Fruit fly (Drosophila melanogaster) whole organism, embryonic: ENCODE results near the gene Lamtor5.
A peak's percentile ranks its signal among the peaks of the same experiment; 100 is the strongest.

ENCODE experiments used
- Ada2b ChIP-seq: fragments of 200-800 bp; sonication (Bioruptor generic); IDR thresholded peaks from 2 replicates; pipeline ENCODE4 v1.3.6; 2022; ENCODE audit warnings: missing biosample characterization, missing genetic modification characterization
- Atf-2 ChIP-seq: fragments of 200-800 bp; sonication (Bioruptor generic); optimal IDR thresholded peaks from 2 replicates; lab custom pipeline; 2016; ENCODE audit warnings: missing biosample characterization, missing genetic modification characterization
- Awh ChIP-seq: fragments of 200-800 bp; sonication (Bioruptor generic); IDR thresholded peaks from 2 replicates; pipeline ENCODE4, ENCODE4 v1.3.6; 2022; ENCODE audit warnings: missing biosample characterization, missing genetic modification characterization
- Bteb2 ChIP-seq: fragments of 200-800 bp; sonication (Bioruptor generic); optimal IDR thresholded peaks from 2 replicates; lab custom pipeline; 2016; ENCODE audit warnings: missing biosample characterization, missing genetic modification characterization
- CG11398 ChIP-seq: fragments of 200-800 bp; sonication (Bioruptor generic); optimal IDR thresholded peaks from 2 replicates; lab custom pipeline; 2016; ENCODE audit warnings: missing biosample characterization, missing genetic modification characterization
- CG11504 ChIP-seq: fragments of 200-800 bp; sonication (Bioruptor generic); optimal IDR thresholded peaks from 3 replicates; lab custom pipeline; 2019; ENCODE audit warnings: missing biosample characterization, mild to moderate bottlenecking, missing genetic modification characterization, moderate library complexity
- CG1647 ChIP-seq: fragments of 200-800 bp; sonication (Bioruptor generic); optimal IDR thresholded peaks from 3 replicates; lab custom pipeline; 2016; ENCODE audit warnings: missing biosample characterization, missing genetic modification characterization
- CG16815 ChIP-seq: fragments of 200-800 bp; sonication (Bioruptor generic); optimal IDR thresholded peaks from 3 replicates; lab custom pipeline; 2017; ENCODE audit warnings: missing biosample characterization, mild to moderate bottlenecking, missing genetic modification characterization
- CG1792 ChIP-seq: fragments of 200-800 bp; sonication (Bioruptor generic); optimal IDR thresholded peaks from 2 replicates; lab custom pipeline; 2016; ENCODE audit warnings: missing biosample characterization, missing genetic modification characterization
- CG2199 ChIP-seq: fragments of 200-800 bp; sonication (Bioruptor generic); IDR thresholded peaks from 3 replicates; pipeline ENCODE4 v1.3.6; 2022; ENCODE audit warnings: missing biosample characterization, missing genetic modification characterization
- CG2678 ChIP-seq: fragments of 200-800 bp; sonication (Bioruptor generic); optimal IDR thresholded peaks from 3 replicates; lab custom pipeline; 2019; ENCODE audit warnings: missing biosample characterization, mild to moderate bottlenecking, missing genetic modification characterization, moderate library complexity
- CG30431 ChIP-seq: fragments of 200-800 bp; sonication (Bioruptor generic); optimal IDR thresholded peaks from 2 replicates; lab custom pipeline; 2017; ENCODE audit warnings: missing biosample characterization, missing genetic modification characterization
- CG3163 ChIP-seq: fragments of 200-800 bp; sonication (Bioruptor generic); optimal IDR thresholded peaks from 3 replicates; lab custom pipeline; 2016; ENCODE audit warnings: missing biosample characterization, missing genetic modification characterization
- CG3281 ChIP-seq: fragments of 200-800 bp; sonication (Bioruptor generic); optimal IDR thresholded peaks from 3 replicates; lab custom pipeline; 2017; ENCODE audit warnings: missing biosample characterization, mild to moderate bottlenecking, missing genetic modification characterization
- CG43689 ChIP-seq: fragments of 200-800 bp; sonication (Bioruptor generic); IDR thresholded peaks from 2 replicates; pipeline ENCODE4 v1.3.6; 2022; ENCODE audit warnings: missing biosample characterization, missing genetic modification characterization
- CG6175 ChIP-seq: fragments of 200-800 bp; sonication (Bioruptor generic); IDR thresholded peaks from 3 replicates; pipeline ENCODE4 v1.3.6; 2022; ENCODE audit warnings: missing biosample characterization, missing genetic modification characterization
- CG7987 ChIP-seq: fragments of 200-800 bp; sonication (Bioruptor generic); optimal IDR thresholded peaks from 2 replicates; lab custom pipeline; 2018; ENCODE audit warnings: missing biosample characterization, mild to moderate bottlenecking, missing genetic modification characterization, moderate library complexity
- CG8944 ChIP-seq: fragments of 200-800 bp; sonication (Bioruptor generic); optimal IDR thresholded peaks from 3 replicates; lab custom pipeline; 2016; ENCODE audit warnings: missing biosample characterization, missing genetic modification characterization
- CG9609 ChIP-seq: fragments of 200-800 bp; sonication (Bioruptor generic); optimal IDR thresholded peaks from 3 replicates; lab custom pipeline; 2016; ENCODE audit warnings: missing biosample characterization, missing genetic modification characterization
- Dip2 ChIP-seq: fragments of 200-800 bp; sonication (Bioruptor generic); IDR thresholded peaks from 2 replicates; pipeline ENCODE4 v1.3.6; 2022; ENCODE audit warnings: missing biosample characterization, missing genetic modification characterization
- Dp ChIP-seq: fragments of 200-800 bp; sonication (Bioruptor generic); optimal IDR thresholded peaks from 2 replicates; lab custom pipeline; 2018; ENCODE audit warnings: missing biosample characterization, mild to moderate bottlenecking, missing genetic modification characterization, moderate library complexity
- Drgx ChIP-seq: fragments of 200-800 bp; sonication (Bioruptor generic); IDR thresholded peaks from 2 replicates; pipeline ENCODE4 v1.3.6; 2022; ENCODE audit warnings: missing biosample characterization, missing genetic modification characterization
- Ets65A ChIP-seq: fragments of 200-800 bp; sonication (Bioruptor generic); peaks from one replicate; lab custom pipeline; 2016; ENCODE audit warnings: missing biosample characterization, missing genetic modification characterization
- Hr78 ChIP-seq, 2 experiments: fragments of 200-800 bp in 1 of 2; fragments of >200 bp in 1 of 2; sonication (Bioruptor generic) in 1 of 2; optimal IDR thresholded peaks; 2 replicates each; lab custom pipeline; 2017 to 2019; ENCODE audit warnings: missing biosample characterization in 2 of 2, missing genetic modification characterization in 2 of 2, mild to moderate bottlenecking in 1 of 2, moderate library complexity in 1 of 2
- Lim3 ChIP-seq: fragments of 200-800 bp; sonication (Bioruptor generic); IDR thresholded peaks from 2 replicates; pipeline ENCODE4 v1.3.6; 2022; ENCODE audit warnings: missing biosample characterization, missing genetic modification characterization
- Med ChIP-seq: fragments of 200-800 bp; sonication (Bioruptor generic); peaks from one replicate; lab custom pipeline; 2016; ENCODE audit warnings: missing biosample characterization, missing genetic modification characterization, mild to moderate bottlenecking, inconsistent platforms, moderate library complexity
- Nf-YB ChIP-seq: fragments of 200-800 bp; sonication (Bioruptor generic); optimal IDR thresholded peaks from 3 replicates; lab custom pipeline; 2019; ENCODE audit warnings: missing biosample characterization, mild to moderate bottlenecking, missing genetic modification characterization, moderate library complexity
- NfI ChIP-seq: fragments of 200-800 bp; sonication (Bioruptor generic); optimal IDR thresholded peaks from 3 replicates; lab custom pipeline; 2018; ENCODE audit warnings: missing biosample characterization, mild to moderate bottlenecking, missing genetic modification characterization, moderate library complexity
- Optix ChIP-seq: fragments of 200-800 bp; sonication (Bioruptor generic); IDR thresholded peaks from 3 replicates; pipeline ENCODE4 v1.3.6; 2022; ENCODE audit warnings: missing biosample characterization, missing genetic modification characterization
- Sry-β ChIP-seq: fragments of 200-800 bp; sonication (Bioruptor generic); optimal IDR thresholded peaks from 2 replicates; lab custom pipeline; 2018; ENCODE audit warnings: missing biosample characterization, mild to moderate bottlenecking, missing genetic modification characterization, moderate library complexity
- ash1 ChIP-seq: fragments of 200-800 bp; sonication (Bioruptor generic); optimal IDR thresholded peaks from 2 replicates; lab custom pipeline; 2018; ENCODE audit warnings: missing biosample characterization, mild to moderate bottlenecking, missing genetic modification characterization
- chm ChIP-seq: fragments of 200-800 bp; sonication (Bioruptor generic); IDR thresholded peaks from 2 replicates; pipeline ENCODE4 v1.3.6; 2022; ENCODE audit warnings: missing biosample characterization, missing genetic modification characterization
- ci ChIP-seq: fragments of 200-800 bp; sonication (Bioruptor generic); IDR thresholded peaks from 3 replicates; pipeline ENCODE4 v1.3.6; 2022; ENCODE audit warnings: missing biosample characterization, missing genetic modification characterization
- crol ChIP-seq: fragments of 200-800 bp; sonication (Bioruptor generic); IDR thresholded peaks from 2 replicates; pipeline ENCODE4 v1.3.6; 2022; ENCODE audit warnings: missing biosample characterization, missing genetic modification characterization
- dmrt99B ChIP-seq: fragments of 200-800 bp; sonication (Bioruptor generic); optimal IDR thresholded peaks from 2 replicates; lab custom pipeline; 2018; ENCODE audit warnings: missing biosample characterization, mild to moderate bottlenecking, missing genetic modification characterization, moderate library complexity
- emc ChIP-seq: fragments of 200-800 bp; sonication (Bioruptor generic); optimal IDR thresholded peaks from 2 replicates; lab custom pipeline; 2016; ENCODE audit warnings: missing biosample characterization, missing genetic modification characterization
- jing ChIP-seq: fragments of 200-800 bp; sonication (Bioruptor generic); optimal IDR thresholded peaks from 2 replicates; lab custom pipeline; 2018; ENCODE audit warnings: missing biosample characterization, mild to moderate bottlenecking, missing genetic modification characterization
- lab ChIP-seq: fragments of 200-800 bp; sonication (Bioruptor generic); optimal IDR thresholded peaks from 3 replicates; lab custom pipeline; 2017; ENCODE audit warnings: missing biosample characterization, missing genetic modification characterization, mild to moderate bottlenecking, moderate library complexity, missing genetic modification reagents
- maf-S ChIP-seq: fragments of 200-800 bp; sonication (Bioruptor generic); optimal IDR thresholded peaks from 2 replicates; lab custom pipeline; 2016; ENCODE audit warnings: missing biosample characterization, missing genetic modification characterization
- nom ChIP-seq: fragments of 200-800 bp; sonication (Bioruptor generic); optimal IDR thresholded peaks from 2 replicates; lab custom pipeline; 2017; ENCODE audit warnings: missing biosample characterization, missing genetic modification characterization, mild to moderate bottlenecking, moderate library complexity, missing genetic modification reagents
- row ChIP-seq: fragments of 200-800 bp; sonication (Bioruptor generic); IDR thresholded peaks from 3 replicates; pipeline ENCODE4 v1.3.6; 2022; ENCODE audit warnings: missing biosample characterization, missing genetic modification characterization
- run ChIP-seq: fragments of 200-800 bp; sonication (Bioruptor generic); optimal IDR thresholded peaks from 3 replicates; lab custom pipeline; 2018; ENCODE audit warnings: missing biosample characterization, mild to moderate bottlenecking, missing genetic modification characterization
- slbo ChIP-seq: fragments of 200-800 bp; sonication (Bioruptor generic); IDR thresholded peaks from 2 replicates; pipeline ENCODE4 v1.3.6; 2022; ENCODE audit warnings: missing biosample characterization, missing genetic modification characterization
- tin ChIP-seq: fragments of 200-800 bp; sonication (Bioruptor generic); optimal IDR thresholded peaks from 3 replicates; lab custom pipeline; 2016; ENCODE audit warnings: missing biosample characterization, missing genetic modification characterization
- toy ChIP-seq: fragments of 200-800 bp; sonication (Bioruptor generic); IDR thresholded peaks from 2 replicates; pipeline ENCODE4 v1.3.6; 2022; ENCODE audit warnings: missing biosample characterization, missing genetic modification characterization
- trh ChIP-seq: fragments of 200-800 bp; sonication (Bioruptor generic); optimal IDR thresholded peaks from 2 replicates; lab custom pipeline; 2016; ENCODE audit warnings: missing biosample characterization, missing genetic modification characterization
- zf30C ChIP-seq: fragments of 200-800 bp; sonication (Bioruptor generic); optimal IDR thresholded peaks from 3 replicates; lab custom pipeline; 2018; ENCODE audit warnings: missing biosample characterization, mild to moderate bottlenecking, missing genetic modification characterization

The Lamtor5 gene

DNA sequence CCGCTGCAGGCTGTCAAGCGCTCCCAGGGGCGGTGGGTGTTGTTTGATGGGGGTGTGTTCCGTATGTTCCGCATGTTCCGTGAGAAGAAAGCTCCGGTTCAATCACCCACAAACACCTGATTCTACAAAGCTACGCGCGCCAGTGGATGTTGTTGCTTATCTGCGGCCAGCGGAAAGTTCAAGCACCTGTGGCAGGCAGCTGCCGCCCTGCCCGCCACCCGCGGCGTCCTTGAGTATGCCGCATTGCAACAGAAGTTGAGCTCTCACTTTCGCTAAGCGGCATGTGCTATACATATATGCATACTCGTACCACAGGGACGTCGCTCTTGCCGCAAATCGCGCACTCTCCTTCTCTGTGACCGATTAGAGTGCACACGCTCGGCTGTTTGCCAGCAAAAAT is 30.7 kb downstream of the Lamtor5 start:
- TF ChIP-seq Med (GFP tag; lab: Kevin White, UChicago) (peak; percentile 34), Bteb2 (GFP tag; lab: Kevin White, UChicago) (no peak), CG6175 (GFP tag; lab: Robert Waterston, UW) (peak; percentile 54; the same call in 1 of the 3 replicates), crol (GFP tag; lab: Robert Waterston, UW) (0 out of 2 replicates have a peak, but pooled peaks have one; percentile 37), tin (GFP tag; lab: Kevin White, UChicago) (no peak)

DNA sequence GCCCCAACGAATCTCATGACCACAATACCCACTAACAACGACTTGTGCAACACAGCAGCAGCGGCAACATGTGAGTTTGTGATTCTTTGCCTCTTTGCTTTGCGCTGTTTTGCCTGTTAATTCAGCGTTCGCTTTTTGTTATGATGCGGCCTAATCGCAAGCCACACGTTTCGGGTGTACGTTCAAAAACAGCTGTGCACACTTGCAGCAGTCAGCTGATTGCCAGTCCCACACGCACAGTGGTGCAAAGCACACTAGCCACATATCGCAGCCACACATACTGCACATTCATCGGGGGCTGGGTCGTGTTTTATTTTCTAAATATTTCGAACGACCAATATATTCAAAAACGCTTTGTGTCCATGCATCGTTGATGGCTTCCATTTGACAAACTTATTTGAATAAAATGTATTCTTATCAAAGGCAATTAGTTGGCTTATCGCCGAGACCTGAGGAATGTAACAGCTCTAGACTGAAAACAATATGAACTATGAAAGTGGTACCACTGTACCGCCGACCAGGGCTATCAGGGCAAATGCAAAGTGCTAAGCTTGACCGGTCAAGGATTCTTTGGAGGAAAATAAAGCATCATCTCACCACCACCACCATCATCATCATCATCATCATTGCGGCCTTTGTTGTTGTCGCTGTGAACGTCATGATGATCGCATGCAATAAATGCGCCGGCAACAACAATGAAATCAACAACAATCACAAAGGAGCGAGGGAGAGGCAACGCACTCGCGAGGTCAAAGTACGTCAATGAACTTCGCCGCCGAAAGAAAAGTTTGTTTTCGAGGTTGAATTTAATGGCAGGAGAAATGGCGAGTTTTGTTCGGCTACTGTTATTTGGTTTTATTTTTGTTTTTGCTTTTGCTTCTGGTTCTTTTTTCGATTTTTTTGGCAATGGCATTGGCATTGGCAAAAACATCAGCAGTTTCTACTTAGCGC is 32.6 kb downstream of the Lamtor5 start:
- TF ChIP-seq CG2199 (GFP tag; lab: Robert Waterston, UW) (no peak), jing (GFP tag; lab: Kevin White, UChicago) (no peak), Ada2b (GFP tag; lab: Robert Waterston, UW) (no peak), toy (GFP tag; lab: Robert Waterston, UW) (no peak), Optix (GFP tag; lab: Robert Waterston, UW) (no peak), CG16815 (GFP tag; lab: Kevin White, UChicago) (no peak), Sry-β (GFP tag; lab: Kevin White, UChicago) (no peak), CG9609 (GFP tag; lab: Kevin White, UChicago) (no peak), lab (no peak), Atf-2 (GFP tag; lab: Kevin White, UChicago) (no peak), CG7987 (GFP tag; lab: Kevin White, UChicago) (no peak), trh (GFP tag; lab: Kevin White, UChicago) (no peak), Dip2 (no peak), run (tag; lab: Kevin White, UChicago) (no peak), ash1 (no peak), CG30431 (no peak), ci (no peak), Drgx (peak; percentile 39), CG2678 (tag; lab: Kevin White, UChicago) (peak; percentile 1), slbo (GFP tag; lab: Robert Waterston, UW) (0 out of 2 replicates have a peak, but pooled peaks have one; percentile 4), row (GFP tag; lab: Robert Waterston, UW) (0 out of 3 replicates have a peak, but pooled peaks have one; percentile 11), CG8944 (GFP tag; lab: Kevin White, UChicago) (no peak), CG1647 (GFP tag; lab: Kevin White, UChicago) (no peak), Nf-YB (no peak), zf30C (GFP tag; lab: Kevin White, UChicago) (no peak), Awh (GFP tag; lab: Robert Waterston, UW) (no peak), CG3163 (GFP tag; lab: Kevin White, UChicago) (no peak), Ets65A (GFP tag; lab: Kevin White, UChicago) (peak; percentile 91), Med (GFP tag; lab: Kevin White, UChicago) (peak; percentile 40), CG11398 (GFP tag; lab: Kevin White, UChicago) (no peak), dmrt99B (tag; lab: Kevin White, UChicago) (peak; percentile 3), Dp (GFP tag; lab: Kevin White, UChicago) (no peak), CG1792 (no peak), emc (GFP tag; lab: Kevin White, UChicago) (no peak), Hr78 (GFP tag; optimal IDR thresholded peaks at IDR 0.05; lab: Kevin White, UChicago) (peak in 1 of 2 experiments; percentile 14), Lim3 (GFP tag; lab: Robert Waterston, UW) (no peak), chm (GFP tag; lab: Robert Waterston, UW) (no peak), CG11504 (tag; lab: Kevin White, UChicago) (peak; percentile 25), CG43689 (GFP tag; lab: Robert Waterston, UW) (no peak), maf-S (GFP tag; lab: Kevin White, UChicago) (no peak), NfI (GFP tag; lab: Kevin White, UChicago) (no peak), nom (no peak), CG3281 (no peak)
